Worm (Caenorhabditis elegans): ENCODE measurements around the gene F22F7.3.
"Not testable (repeated sequence)": the region's sequence is repeated elsewhere in the genome, so short reads cannot be mapped to it uniquely, and the experiment has no call there.

Gene F22F7.3

DNA sequence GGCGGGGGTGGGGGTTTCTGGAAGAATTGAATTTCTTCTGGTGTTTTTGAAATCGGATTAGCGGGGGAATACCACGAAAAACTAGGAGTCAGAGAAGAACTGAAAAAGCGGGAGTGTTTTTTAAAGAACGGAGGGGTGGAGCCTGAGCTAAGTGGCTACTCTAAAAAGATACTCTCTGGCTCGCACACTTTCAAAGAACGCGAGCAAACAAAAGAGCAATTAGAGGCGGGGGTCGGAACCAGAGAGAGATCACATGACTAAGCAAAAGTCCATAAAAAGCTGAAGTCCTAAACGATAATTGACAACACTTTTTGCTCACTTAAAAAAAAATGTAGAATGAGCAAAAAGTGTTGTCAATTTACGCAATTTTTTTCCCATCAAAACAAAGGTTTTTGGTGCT lies 23.9 kb downstream of the F22F7.3 start:
- peak; percentile 56 for TF ChIP-seq lin-39 (tag; optimal IDR thresholded peaks at IDR 0.05)
- no peak for TF ChIP-seq lsy-12 (tag; optimal IDR thresholded peaks at IDR 0.05)
- TF ChIP-seq nfya-1 (tag; optimal IDR thresholded peaks at IDR 0.05; ENCODE audit: insufficient read depth): peak; percentile 35

DNA sequence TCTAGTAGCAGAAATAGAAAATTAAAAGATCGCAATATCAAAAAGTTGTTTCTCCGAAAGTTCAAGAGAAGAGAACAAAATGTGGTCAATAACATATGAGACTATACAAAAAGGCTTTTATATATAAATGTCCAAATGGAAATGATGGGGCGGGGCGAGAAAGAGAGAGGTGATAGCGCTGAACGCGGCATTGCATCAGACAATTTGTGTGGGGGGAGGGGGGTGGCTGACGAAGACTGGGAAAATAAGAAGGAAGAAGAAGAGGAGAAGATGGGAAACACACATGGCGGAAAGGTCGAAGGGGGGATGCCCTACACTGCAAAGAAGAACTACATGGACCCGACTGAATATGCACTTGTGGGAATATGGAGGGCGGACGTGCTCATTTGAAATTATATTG lies 24.9 kb downstream of the F22F7.3 start:
- no peak for TF ChIP-seq lsy-12 (tag; optimal IDR thresholded peaks at IDR 0.05)
- TF ChIP-seq nfya-1 (tag; optimal IDR thresholded peaks at IDR 0.05; ENCODE audit: insufficient read depth): peak; percentile 52
- no peak for TF ChIP-seq nhr-43 (tag; optimal IDR thresholded peaks at IDR 0.05; ENCODE audit: poor library complexity, severe bottlenecking)
- TF ChIP-seq fkh-10 (GFP tag; optimal IDR thresholded peaks at IDR 0.05): peak; percentile 27
- peak; percentile 23 for TF ChIP-seq snpc-4 (tag; optimal IDR thresholded peaks at IDR 0.05)
- TF ChIP-seq mml-1 (tag; optimal IDR thresholded peaks at IDR 0.05): no peak
- TF ChIP-seq nhr-11 (tag; optimal IDR thresholded peaks at IDR 0.05): no peak
- peak; percentile 11 for TF ChIP-seq elt-2 (tag; optimal IDR thresholded peaks at IDR 0.05)
- TF ChIP-seq jun-1 (tag; optimal IDR thresholded peaks at IDR 0.05): peak; percentile 86
- TF ChIP-seq sea-2 (GFP tag; optimal IDR thresholded peaks at IDR 0.05): no peak
- TF ChIP-seq nhr-76 (tag; optimal IDR thresholded peaks at IDR 0.05): no peak
- peak; percentile 39 for TF ChIP-seq lin-39 (tag; optimal IDR thresholded peaks at IDR 0.05)
- no peak for TF ChIP-seq eor-1 (tag; optimal IDR thresholded peaks at IDR 0.05)
- peak; percentile 54 for TF ChIP-seq hmg-11 (tag; optimal IDR thresholded peaks at IDR 0.05)

DNA sequence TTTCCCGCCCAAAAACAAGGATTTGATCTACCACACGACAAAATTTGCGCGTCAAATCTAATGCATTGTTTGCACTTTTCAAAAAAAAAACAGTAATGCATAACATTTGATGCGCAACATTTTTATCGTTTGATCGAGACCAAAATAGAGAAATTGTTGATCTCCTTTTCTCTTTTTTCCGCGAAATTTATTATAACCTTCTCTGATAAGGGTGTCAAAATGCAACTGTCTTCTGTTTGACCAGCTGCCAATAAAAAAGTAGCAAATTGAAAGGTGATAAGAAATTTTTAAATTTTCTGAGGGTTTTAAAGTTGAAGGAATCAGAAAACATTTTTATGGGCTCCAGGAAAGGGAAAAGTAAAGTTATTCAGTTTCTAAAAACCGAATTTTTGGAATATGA lies 26.5 kb downstream of the F22F7.3 start:
- TF ChIP-seq elt-1 (tag; optimal IDR thresholded peaks at IDR 0.05) (no peak), elt-2 (tag; optimal IDR thresholded peaks at IDR 0.05) (peak; percentile 10), nhr-76 (tag; optimal IDR thresholded peaks at IDR 0.05) (peak; percentile 59)

DNA sequence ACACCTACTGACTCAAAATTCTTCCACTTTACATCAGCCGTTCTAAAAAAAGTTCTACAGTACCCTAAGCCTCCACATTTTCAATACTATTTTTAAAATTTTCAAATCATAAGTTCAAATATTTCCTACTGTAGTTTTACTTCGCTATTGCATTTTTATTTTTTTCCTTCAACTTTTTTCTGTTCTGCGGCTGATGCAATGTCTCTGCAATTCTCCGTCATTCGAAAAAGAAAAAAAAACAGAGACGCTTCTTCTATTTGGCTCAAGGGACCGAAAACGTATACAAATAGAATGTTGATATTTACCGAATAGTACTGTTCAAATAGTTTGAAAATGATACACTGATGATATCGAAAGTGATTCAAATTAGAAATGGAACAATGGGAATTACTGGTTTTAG lies 27.8 kb downstream of the F22F7.3 start:
- TF ChIP-seq ceh-9 (tag; optimal IDR thresholded peaks at IDR 0.05) (no peak), nhr-76 (tag; optimal IDR thresholded peaks at IDR 0.05) (no peak), elt-1 (tag; optimal IDR thresholded peaks at IDR 0.05) (no peak), nhr-237 (tag; optimal IDR thresholded peaks at IDR 0.05) (no peak), jun-1 (tag; optimal IDR thresholded peaks at IDR 0.05) (peak; percentile 28), nhr-12 (tag; optimal IDR thresholded peaks at IDR 0.05) (no peak), pha-4 (tag; optimal IDR thresholded peaks at IDR 0.05) (no peak)

DNA sequence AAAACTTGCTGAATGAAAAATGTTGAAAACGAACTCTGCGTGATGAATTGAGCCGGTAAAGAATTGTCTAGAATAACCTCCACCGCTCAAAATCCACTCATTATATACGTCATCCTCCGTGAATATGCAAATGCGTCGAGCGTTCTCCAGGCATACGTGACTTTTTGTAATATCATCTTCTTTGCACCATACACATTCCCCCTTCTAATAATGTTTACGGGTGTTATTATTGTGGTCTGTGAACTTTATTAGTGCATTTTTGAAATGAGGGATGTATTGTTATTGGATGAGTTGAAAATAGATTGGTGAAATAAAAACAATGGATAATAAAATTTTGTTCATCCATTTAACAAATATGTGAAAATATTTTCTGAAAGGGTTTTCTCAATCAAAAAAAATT lies 29.4 kb downstream of the F22F7.3 start, which contains the start of gene F22F7.7:
TSS of gene F22F7.7 (minus strand) at position 125 of the 400 bp plus-strand sequence.
- TF ChIP-seq elt-3 (tag; optimal IDR thresholded peaks at IDR 0.05) (no peak), lin-15B (tag; optimal IDR thresholded peaks at IDR 0.05) (no peak), nhr-23 (tag; optimal IDR thresholded peaks at IDR 0.05) (no peak), pqm-1 (tag; optimal IDR thresholded peaks at IDR 0.05) (no peak), eor-1 (tag; optimal IDR thresholded peaks at IDR 0.05) (no peak), fkh-2 (tag; optimal IDR thresholded peaks at IDR 0.05) (no peak), sea-2 (GFP tag; optimal IDR thresholded peaks at IDR 0.05) (no peak), lsy-12 (tag; optimal IDR thresholded peaks at IDR 0.05) (no peak), nhr-67 (tag; optimal IDR thresholded peaks at IDR 0.05) (no peak), mdl-1 (tag; optimal IDR thresholded peaks at IDR 0.05) (no peak), nhr-11 (tag; optimal IDR thresholded peaks at IDR 0.05) (no peak), egl-27 (tag; optimal IDR thresholded peaks at IDR 0.05) (no peak), elt-2 (tag; optimal IDR thresholded peaks at IDR 0.05) (no peak), pha-4 (tag; optimal IDR thresholded peaks at IDR 0.05) (no peak), egl-5 (tag; optimal IDR thresholded peaks at IDR 0.05) (no peak), nhr-12 (tag; optimal IDR thresholded peaks at IDR 0.05) (no peak)

DNA sequence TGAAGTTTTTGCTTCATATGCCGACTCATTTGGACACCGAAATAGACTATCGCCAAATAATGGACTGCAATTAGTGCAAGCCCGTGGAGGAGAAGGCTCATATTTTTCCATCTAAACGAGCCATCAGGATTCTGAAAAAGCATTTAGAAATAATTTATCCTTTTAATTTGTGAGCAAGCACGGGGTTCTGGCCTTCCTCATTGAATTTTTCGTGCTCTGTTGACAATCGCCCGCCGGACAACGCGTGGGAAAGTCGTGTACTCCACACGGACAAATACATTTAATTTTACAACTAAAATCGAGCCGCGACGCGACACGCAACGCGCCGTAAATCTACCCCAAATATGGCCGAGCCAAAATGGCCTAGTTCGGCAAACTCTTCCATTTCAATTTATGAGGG lies 33.9 kb downstream of the F22F7.3 start, which contains the start of gene F22F7.12:
TSS of gene F22F7.12 (minus strand) at position 101 of the 400 bp plus-strand sequence.
- not testable (repeated sequence) for TF ChIP-seq hmg-11, nhr-25, elt-1 (tag; optimal IDR thresholded peaks at IDR 0.05)

DNA sequence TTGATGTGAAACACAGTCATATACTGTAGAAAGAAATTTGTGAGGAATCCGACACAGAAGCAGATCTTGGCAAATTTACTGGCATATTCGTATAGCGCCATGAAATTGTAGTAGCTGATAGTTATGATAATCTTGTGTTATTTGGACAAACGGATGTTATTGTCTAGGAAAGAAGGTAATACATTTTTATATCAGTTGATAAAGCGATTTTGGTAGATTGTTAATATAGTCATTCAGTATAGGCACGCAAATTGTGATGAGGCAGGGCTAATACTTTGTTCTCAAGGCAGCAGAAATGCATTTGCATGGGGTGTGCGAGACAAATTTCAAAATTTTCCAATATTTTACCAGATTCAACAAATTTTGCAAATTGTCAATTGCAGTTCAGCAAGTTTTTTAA lies 35.6 kb downstream of the F22F7.3 start, which contains the start of gene str-52:
TSS of gene str-52 (minus strand) at position 101 of the 400 bp plus-strand sequence.
- no peak for TF ChIP-seq nhr-25 (tag; optimal IDR thresholded peaks at IDR 0.05)
- no peak for TF ChIP-seq nhr-237 (tag; optimal IDR thresholded peaks at IDR 0.05)
- TF ChIP-seq ZK546.5 (tag; optimal IDR thresholded peaks at IDR 0.05): no peak
- no peak for TF ChIP-seq fos-1 (tag; optimal IDR thresholded peaks at IDR 0.05)
- TF ChIP-seq fkh-2 (tag; optimal IDR thresholded peaks at IDR 0.05): no peak
